Worm (Caenorhabditis elegans): ENCODE measurements around the gene ndx-6.

- TF ChIP-seq ets-7 (tag; optimal IDR thresholded peaks at IDR 0.05) = no peak
- no peak for TF ChIP-seq hmg-4 (GFP tag; optimal IDR thresholded peaks at IDR 0.05)
- TF ChIP-seq tra-4 (tag; optimal IDR thresholded peaks at IDR 0.05) = no peak
- no peak for TF ChIP-seq tbx-37 (GFP tag; conservative IDR thresholded peaks at IDR 0.05)
- no peak for TF ChIP-seq hnd-1 (tag; optimal IDR thresholded peaks at IDR 0.05)
- TF ChIP-seq ama-1 (optimal IDR thresholded peaks at IDR 0.05) = no peak
- no peak for TF ChIP-seq sea-1 (GFP tag; conservative IDR thresholded peaks at IDR 0.05)
- TF ChIP-seq flt-1 (GFP tag; IDR thresholded peaks at IDR 0.05) = no peak
- TF ChIP-seq scrt-1 (GFP tag; IDR thresholded peaks at IDR 0.05) = no peak
- no peak for TF ChIP-seq pes-1 (GFP tag; IDR thresholded peaks at IDR 0.05)
- TF ChIP-seq F13C5.2 (tag; optimal IDR thresholded peaks at IDR 0.05) = no peak
- no peak for TF ChIP-seq B0310.2 (tag; optimal IDR thresholded peaks at IDR 0.05)
Observed at ce11 chrII:5344775-5345174, 44.9 kb downstream of the ndx-6 start, which contains the start of gene F09E5.14.
